Worm (Caenorhabditis elegans): ENCODE measurements around the gene cyp-25A3.

The cyp-25A3 gene

ce11 chrIII:3839635-3840034 is at the start of gene cyp-25A3:
Gene cyp-25A3, minus strand, starts transcription at chrIII:3839735.
- no peak for TF ChIP-seq ceh-27 (GFP tag; optimal IDR thresholded peaks at IDR 0.05)
- no peak for TF ChIP-seq fkh-3 (tag; optimal IDR thresholded peaks at IDR 0.05)
- no peak for TF ChIP-seq F22D6.2 (tag; optimal IDR thresholded peaks at IDR 0.05)
- no peak for TF ChIP-seq nhr-27 (tag; optimal IDR thresholded peaks at IDR 0.05)
- TF ChIP-seq F57A8.1 (GFP tag; optimal IDR thresholded peaks at IDR 0.05): no peak
- no peak for TF ChIP-seq F37B4.10 (GFP tag; IDR thresholded peaks at IDR 0.05)
- no peak for TF ChIP-seq ztf-18 (tag; optimal IDR thresholded peaks at IDR 0.05)
- TF ChIP-seq xnd-1 (tag; optimal IDR thresholded peaks at IDR 0.05): no peak
- TF ChIP-seq B0035.1 (tag; optimal IDR thresholded peaks at IDR 0.05): no peak
- no peak for TF ChIP-seq tbx-9 (tag; optimal IDR thresholded peaks at IDR 0.05; ENCODE audit: borderline replicate concordance)
- no peak for TF ChIP-seq pbrm-1 (GFP tag; IDR thresholded peaks at IDR 0.05)
- TF ChIP-seq nhr-90 (tag; optimal IDR thresholded peaks at IDR 0.05): no peak
- no peak for TF ChIP-seq F23B12.7 (tag; optimal IDR thresholded peaks at IDR 0.05; ENCODE audit: insufficient read depth)
- no peak for TF ChIP-seq F55B11.4 (tag; optimal IDR thresholded peaks at IDR 0.05; ENCODE audit: borderline replicate concordance, insufficient read depth)
- TF ChIP-seq dpff-1 (tag; optimal IDR thresholded peaks at IDR 0.05): no peak
- no peak for TF ChIP-seq let-607 (tag; optimal IDR thresholded peaks at IDR 0.05)
- TF ChIP-seq hmg-1.2 (GFP tag; IDR thresholded peaks at IDR 0.05): no peak
- TF ChIP-seq let-526 (GFP tag; IDR thresholded peaks at IDR 0.05): no peak
- no peak for TF ChIP-seq lag-1 (GFP tag; IDR thresholded peaks at IDR 0.05)

- TF ChIP-seq egl-44 (GFP tag; IDR thresholded peaks at IDR 0.05) (no peak), hmg-1.2 (GFP tag; IDR thresholded peaks at IDR 0.05) (peak; percentile 24; the same call in 1 of the 2 replicates), hlh-12 (tag; optimal IDR thresholded peaks at IDR 0.05) (no peak), rcor-1 (GFP tag; IDR thresholded peaks at IDR 0.05) (no peak), nhr-80 (tag; optimal IDR thresholded peaks at IDR 0.05) (peak; percentile 91), cebp-1 (GFP tag; IDR thresholded peaks at IDR 0.05) (no peak), cebp-1 (tag; optimal IDR thresholded peaks at IDR 0.05) (peak; percentile 48), dox-1 (GFP tag; IDR thresholded peaks at IDR 0.05) (peak; percentile 74), attf-5 (GFP tag; optimal IDR thresholded peaks at IDR 0.05) (peak; percentile 12), rec-8 (tag; optimal IDR thresholded peaks at IDR 0.05) (no peak)
Observed at ce11 chrIII:3887586-3887985, 48.1 kb upstream of the cyp-25A3 start.

ce11 chrIII:3883146-3883545 is 43.6 kb upstream of the cyp-25A3 start:
- TF ChIP-seq let-526 (GFP tag; IDR thresholded peaks at IDR 0.05): no peak
- TF ChIP-seq F33H1.4 (GFP tag; IDR thresholded peaks at IDR 0.05): no peak
- 0 out of 2 replicates have a peak, but pooled peaks have one; percentile 12 for TF ChIP-seq hmg-1.2 (GFP tag; IDR thresholded peaks at IDR 0.05)
- no peak for TF ChIP-seq rcor-1 (GFP tag; IDR thresholded peaks at IDR 0.05)

DNA sequence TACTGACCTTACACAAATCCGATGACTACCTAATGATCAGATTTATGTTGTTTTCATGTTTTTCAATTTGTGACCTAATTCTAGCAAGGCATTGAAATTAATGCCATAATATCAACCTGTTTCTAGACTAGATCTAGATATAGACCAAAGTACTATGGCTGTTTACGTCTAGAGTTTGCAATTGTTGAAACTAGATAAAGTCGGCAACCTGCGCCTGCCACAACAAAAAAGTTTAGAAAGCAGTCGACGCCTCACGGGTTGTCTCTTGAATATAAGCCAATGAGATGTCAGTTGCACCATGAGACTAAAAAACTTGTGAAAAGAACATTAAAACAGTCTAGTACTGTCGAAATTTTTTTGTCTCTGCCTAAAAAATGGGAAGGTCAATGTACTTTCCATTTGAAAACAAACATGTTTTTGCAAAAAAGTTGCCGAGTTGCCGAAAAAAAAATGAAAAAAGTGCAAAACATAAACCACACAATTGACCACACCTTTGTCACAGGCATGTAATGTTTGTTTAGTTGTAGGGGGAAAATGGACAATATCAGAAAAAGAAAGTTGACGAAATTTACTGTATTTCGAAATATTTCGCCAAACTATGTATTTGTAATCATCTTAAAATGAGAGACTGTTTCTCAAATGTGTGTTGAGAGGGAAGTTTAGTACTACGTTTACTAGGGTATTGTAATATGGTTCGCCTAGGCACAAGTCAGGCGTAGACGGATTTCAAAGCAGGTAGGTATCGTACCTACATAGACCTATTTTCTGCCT is 39.6 kb upstream of the cyp-25A3 start:
- TF ChIP-seq snpc-4 (GFP tag; optimal IDR thresholded peaks at IDR 0.05) (no peak), snpc-4 (tag; optimal IDR thresholded peaks at IDR 0.05) (peak in 2 of 4 experiments; percentile 20 to 40), cebp-1 (GFP tag; IDR thresholded peaks at IDR 0.05) (no peak), cebp-1 (tag; optimal IDR thresholded peaks at IDR 0.05) (peak; percentile 75), F10E7.11 (tag; optimal IDR thresholded peaks at IDR 0.05) (no peak), lag-1 (GFP tag; IDR thresholded peaks at IDR 0.05) (no peak)

All from whole organism, young adult.